Fruit fly (Drosophila melanogaster) whole organism: Measurements from ENCODE around the gene CkIIbeta.

Experiments
- CG8478 ChIP-seq: fragments of >200 bp; optimal IDR thresholded peaks from 2 replicates; lab custom pipeline; 2018; ENCODE audit warnings: inconsistent platforms
- Dll ChIP-seq: fragments of >200 bp; optimal IDR thresholded peaks from 2 replicates; lab custom pipeline; 2017
- psq ChIP-seq: fragments of >200 bp; optimal IDR thresholded peaks from 2 replicates; lab custom pipeline; 2017
- usp ChIP-seq: fragments of >200 bp; optimal IDR thresholded peaks from 2 replicates; lab custom pipeline; 2017; ENCODE audit warnings: missing biosample characterization, missing genetic modification characterization, mixed read lengths

DNA sequence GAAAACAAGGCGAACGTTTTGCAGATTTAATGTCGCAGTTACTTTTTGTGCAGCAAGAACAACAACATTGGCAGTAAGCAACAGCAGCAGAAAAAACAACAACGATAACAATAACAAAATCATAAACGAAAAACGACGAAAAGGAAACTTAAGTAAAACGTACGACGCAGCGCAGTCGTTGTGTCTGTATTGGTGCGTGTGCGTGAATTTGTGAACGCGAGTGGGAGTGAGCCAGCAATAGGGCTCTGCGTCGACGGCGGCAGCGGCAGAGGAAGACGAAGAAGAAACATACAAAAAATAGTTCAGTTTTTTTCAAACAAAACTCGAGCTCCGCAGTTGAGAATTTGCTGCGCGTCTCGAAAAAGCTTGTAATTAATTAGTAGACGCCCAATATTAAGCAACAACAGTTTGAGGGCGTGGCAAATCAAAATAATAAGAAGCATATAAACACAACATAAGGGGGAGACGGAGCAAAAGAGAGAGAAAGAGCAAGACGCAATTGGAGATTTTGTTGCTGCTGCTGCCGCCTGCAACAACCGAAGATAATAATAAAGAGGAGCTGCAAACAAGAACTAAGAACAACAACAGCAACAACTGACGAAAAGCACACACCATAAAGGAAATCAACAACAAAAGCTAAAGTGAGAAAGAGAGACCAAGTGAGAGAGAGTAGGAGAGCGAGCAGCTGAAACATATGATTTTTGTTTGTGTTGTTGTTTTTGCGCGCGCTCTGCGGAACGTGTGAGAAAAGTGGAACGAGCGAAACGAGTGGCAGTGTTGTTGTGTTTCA, 25.0 kb downstream of the CkIIbeta start:
- TF ChIP-seq usp (no peak), CG8478 (lab: Kevin White, UChicago) (no peak), Dll (lab: Kevin White, UChicago) (no peak), psq (lab: Kevin White, UChicago) (no peak)
